Worm (Caenorhabditis elegans): Measurements from ENCODE around the gene F46B6.4.

The F46B6.4 gene

ce11 chrV:9801965-9802364, 22.6 kb upstream of the F46B6.4 start, which contains the start of gene F46B6.10:
Gene F46B6.10, minus strand, starts transcription at chrV:9802065.
- TF ChIP-seq nhr-80 (tag; optimal IDR thresholded peaks at IDR 0.05) (no peak), tbx-9 (tag; optimal IDR thresholded peaks at IDR 0.05; ENCODE audit: borderline replicate concordance) (no peak), Y67H2A.10 (GFP tag; conservative IDR thresholded peaks at IDR 0.05) (no peak), F23B12.7 (tag; optimal IDR thresholded peaks at IDR 0.05; ENCODE audit: insufficient read depth) (no peak), sptf-2 (GFP tag; optimal IDR thresholded peaks at IDR 0.05) (no peak), xnd-1 (tag; optimal IDR thresholded peaks at IDR 0.05) (no peak), sdz-38 (tag; optimal IDR thresholded peaks at IDR 0.05) (no peak), dpff-1 (tag; optimal IDR thresholded peaks at IDR 0.05) (no peak), mxl-1 (tag; optimal IDR thresholded peaks at IDR 0.05) (no peak), B0261.1 (tag; optimal IDR thresholded peaks at IDR 0.05) (no peak), egl-18 (GFP tag; IDR thresholded peaks at IDR 0.05) (no peak), sea-2 (GFP tag; IDR thresholded peaks at IDR 0.05) (no peak), madf-10 (tag; optimal IDR thresholded peaks at IDR 0.05) (no peak), ceh-58 (GFP tag; IDR thresholded peaks at IDR 0.05) (no peak), ceh-100 (GFP tag; IDR thresholded peaks at IDR 0.05) (no peak), lin-40 (tag; optimal IDR thresholded peaks at IDR 0.05) (no peak), T07F8.4 (tag; optimal IDR thresholded peaks at IDR 0.05) (no peak), hlh-12 (tag; optimal IDR thresholded peaks at IDR 0.05) (no peak)

- TF ChIP-seq lsl-1 (GFP tag; optimal IDR thresholded peaks at IDR 0.05) (no peak), madf-8 (GFP tag; conservative IDR thresholded peaks at IDR 0.05) (no peak), efl-1 (GFP tag; optimal IDR thresholded peaks at IDR 0.05) (no peak), ztf-18 (tag; optimal IDR thresholded peaks at IDR 0.05) (no peak), B0336.3 (GFP tag; IDR thresholded peaks at IDR 0.05) (no peak), dox-1 (GFP tag; IDR thresholded peaks at IDR 0.05) (no peak), snpc-1.1 (tag; optimal IDR thresholded peaks at IDR 0.05; ENCODE audit: insufficient read depth) (no peak), madf-3 (GFP tag; IDR thresholded peaks at IDR 0.05) (no peak), ceh-40 (GFP tag; IDR thresholded peaks at IDR 0.05) (no peak), rpc-1 (optimal IDR thresholded peaks at IDR 0.05) (no peak), rpc-1 (tag; optimal IDR thresholded peaks at IDR 0.05) (no peak), D2030.7 (GFP tag; IDR thresholded peaks at IDR 0.05) (no peak), attf-5 (GFP tag; optimal IDR thresholded peaks at IDR 0.05) (no peak), aptf-2 (GFP tag; conservative IDR thresholded peaks at IDR 0.05) (no peak), hmg-1.2 (GFP tag; IDR thresholded peaks at IDR 0.05) (no peak), nhr-179 (tag; optimal IDR thresholded peaks at IDR 0.05) (no peak), Y67H2A.10 (GFP tag; conservative IDR thresholded peaks at IDR 0.05) (no peak)
Measured at ce11 chrV:9799076-9799475, 19.8 kb upstream of the F46B6.4 start, which contains the start of gene F46B6.13. Gene F46B6.13, minus strand, starts transcription at chrV:9799176.

- TF ChIP-seq B0336.3 (GFP tag; IDR thresholded peaks at IDR 0.05), result no peak
- TF ChIP-seq egl-44 (GFP tag; IDR thresholded peaks at IDR 0.05), result no peak
- no peak for TF ChIP-seq hlh-26 (GFP tag; conservative IDR thresholded peaks at IDR 0.05)
- TF ChIP-seq Y56A3A.18 (GFP tag; IDR thresholded peaks at IDR 0.05), result no peak
- no peak for TF ChIP-seq cebp-2 (GFP tag; IDR thresholded peaks at IDR 0.05)
- TF ChIP-seq efl-1 (GFP tag; optimal IDR thresholded peaks at IDR 0.05), result no peak
- TF ChIP-seq ZK185.1 (tag; optimal IDR thresholded peaks at IDR 0.05; ENCODE audit: poor library complexity, severe bottlenecking), result no peak
- no peak for TF ChIP-seq die-1 (tag; optimal IDR thresholded peaks at IDR 0.05)
Measured at ce11 chrV:9798212-9798611, 18.9 kb upstream of the F46B6.4 start.
